Comparison of ENCODE assay signal across 2 fruit fly cellular contexts in the genomic region with DNA sequence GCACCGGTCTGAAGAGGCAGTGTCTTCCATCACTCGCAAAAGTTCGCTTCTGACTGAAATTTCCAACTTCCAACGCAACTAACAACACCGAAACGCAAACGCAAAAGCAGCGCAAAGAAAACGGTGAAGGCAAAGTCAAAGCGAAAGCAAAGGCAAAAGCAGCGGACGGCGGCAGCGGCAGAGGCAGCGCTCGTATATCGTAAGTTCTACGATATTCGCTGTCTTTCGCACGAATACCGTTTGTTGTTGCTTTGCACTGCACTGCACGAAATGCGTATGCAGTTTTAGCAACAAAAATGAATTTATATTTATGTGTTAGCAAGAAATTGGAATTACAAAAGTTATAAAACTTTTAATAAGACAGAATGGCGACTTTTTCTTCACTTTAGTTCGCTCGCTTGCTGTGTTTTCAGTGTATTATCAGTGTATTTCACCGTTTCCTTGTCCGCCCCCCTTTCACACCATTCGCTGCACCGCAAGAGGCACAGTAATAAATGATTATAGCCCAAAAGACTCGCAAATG.
TF ChIP-seq lines count a peak whose summit lies in the region.

A gene (minus strand): TSS at position 51 of the 523 bp plus-strand sequence.

TF ChIP-seq in whole organism, embryonic, 481 proteins besides CTCF, POLR2A, EP300 and RAD21 (continued from another document and continues in another):
- peak; percentile 78 for TF ChIP-seq eyg (GFP tag; optimal IDR thresholded peaks at IDR 0.05; lab: Kevin White, UChicago)
- peak; percentile 78 for TF ChIP-seq Side (GFP tag; optimal IDR thresholded peaks at IDR 0.05; lab: Kevin White, UChicago)
- no peak for TF ChIP-seq D (optimal IDR thresholded peaks at IDR 0.05; lab: Kevin White, UChicago)
- peak; percentile 86 for TF ChIP-seq D (GFP tag; optimal IDR thresholded peaks at IDR 0.05; lab: Kevin White, UChicago)
- TF ChIP-seq dm (GFP tag; optimal IDR thresholded peaks at IDR 0.05; lab: Kevin White, UChicago) = peak; percentile 57
- TF ChIP-seq br (optimal IDR thresholded peaks at IDR 0.05; lab: Kevin White, UChicago) = no peak
- peak; percentile 87 for TF ChIP-seq Ssrp (tag; optimal IDR thresholded peaks at IDR 0.05; lab: Kevin White, UChicago)
- peak; percentile 84 for TF ChIP-seq CG12391 (tag; optimal IDR thresholded peaks at IDR 0.05; lab: Kevin White, UChicago)
- no peak for TF ChIP-seq CG15479 (GFP tag; optimal IDR thresholded peaks at IDR 0.05; lab: Kevin White, UChicago)
- 0 out of 3 replicates have a peak, but pooled peaks have one; percentile 63 for TF ChIP-seq CG11560 (tag; IDR thresholded peaks at IDR 0.05; lab: Robert Waterston, UW)
- peak; percentile 78 for TF ChIP-seq caup (GFP tag; optimal IDR thresholded peaks at IDR 0.05; lab: Kevin White, UChicago; ENCODE audit: severe bottlenecking)
- peak; percentile 80 for TF ChIP-seq dmrt11E (tag; optimal IDR thresholded peaks at IDR 0.05; lab: Kevin White, UChicago)
- TF ChIP-seq CG9609 (GFP tag; optimal IDR thresholded peaks at IDR 0.05; lab: Kevin White, UChicago) = peak; percentile 71
- peak; percentile 89 for TF ChIP-seq CG6689 (GFP tag; IDR thresholded peaks at IDR 0.05; lab: Robert Waterston, UW)
- TF ChIP-seq CG6175 (GFP tag; IDR thresholded peaks at IDR 0.05; lab: Robert Waterston, UW) = peak; percentile 50; the same call in 1 of the 3 replicates
- no peak for TF ChIP-seq pan (optimal IDR thresholded peaks at IDR 0.05; lab: Kevin White, UChicago)
- peak in 1 of 2 experiments; percentile 87 for TF ChIP-seq pan (GFP tag; optimal IDR thresholded peaks at IDR 0.05 in 1 of 2, IDR thresholded peaks at IDR 0.05 in 1 of 2)
- peak; percentile 52 for TF ChIP-seq gcm2 (GFP tag; optimal IDR thresholded peaks at IDR 0.05; lab: Kevin White, UChicago)
- TF ChIP-seq GATAe (GFP tag; conservative IDR thresholded peaks at IDR 0.05; lab: Robert Waterston, UW) = peak; percentile 41; the same call in 1 of the 2 replicates
- TF ChIP-seq Mrtf (GFP tag; IDR thresholded peaks at IDR 0.05; lab: Robert Waterston, UW) = peak; percentile 73
- no peak for TF ChIP-seq Doc2 (GFP tag; IDR thresholded peaks at IDR 0.05; lab: Robert Waterston, UW)
- peak; percentile 57 for TF ChIP-seq CrebB (tag; optimal IDR thresholded peaks at IDR 0.05; lab: Kevin White, UChicago)
- TF ChIP-seq PHDP (tag; optimal IDR thresholded peaks at IDR 0.05; lab: Kevin White, UChicago) = peak; percentile 86
- TF ChIP-seq Tbp (GFP tag; optimal IDR thresholded peaks at IDR 0.05; lab: Kevin White, UChicago) = no peak
- peak in 1 of 2 experiments; percentile 80 for TF ChIP-seq Eip74EF (GFP tag; optimal IDR thresholded peaks at IDR 0.05; lab: Kevin White, UChicago)
- peak; percentile 45 for TF ChIP-seq CG14965 (GFP tag; optimal IDR thresholded peaks at IDR 0.05; lab: Kevin White, UChicago; ENCODE audit: borderline replicate concordance)
- TF ChIP-seq gce (GFP tag; IDR thresholded peaks at IDR 0.05; lab: Robert Waterston, UW) = peak; percentile 64; the same call in 2 of the 3 replicates
- TF ChIP-seq fru (optimal IDR thresholded peaks at IDR 0.05; lab: Kevin White, UChicago) = no peak
- peak; percentile 72 for TF ChIP-seq BtbVII (GFP tag; optimal IDR thresholded peaks at IDR 0.05; lab: Kevin White, UChicago)
- peak; percentile 89 for TF ChIP-seq gem (tag; optimal IDR thresholded peaks at IDR 0.05; lab: Kevin White, UChicago)
- peak; percentile 76 for TF ChIP-seq CG11093 (GFP tag; IDR thresholded peaks at IDR 0.05; lab: Robert Waterston, UW)
- peak; percentile 47; the same call in 1 of the 2 replicates for TF ChIP-seq Taf1 (GFP tag; IDR thresholded peaks at IDR 0.05; lab: Robert Waterston, UW)
- peak; percentile 52 for TF ChIP-seq CG12744 (GFP tag; optimal IDR thresholded peaks at IDR 0.05; lab: Kevin White, UChicago)
- peak; percentile 84 for TF ChIP-seq CG1603 (tag; optimal IDR thresholded peaks at IDR 0.05; lab: Kevin White, UChicago)
- TF ChIP-seq Max (GFP tag; optimal IDR thresholded peaks at IDR 0.05; lab: Kevin White, UChicago) = peak; percentile 62
- TF ChIP-seq stwl (tag; optimal IDR thresholded peaks at IDR 0.05; lab: Kevin White, UChicago) = peak; percentile 9
- TF ChIP-seq corto (GFP tag; optimal IDR thresholded peaks at IDR 0.05; lab: Kevin White, UChicago) = peak; percentile 4
- no peak for TF ChIP-seq CG17912 (GFP tag; optimal IDR thresholded peaks at IDR 0.05; lab: Kevin White, UChicago)
- peak; percentile 52 for TF ChIP-seq Myb (GFP tag; optimal IDR thresholded peaks at IDR 0.05; lab: Kevin White, UChicago)
- peak; percentile 64 for TF ChIP-seq scrt (GFP tag; optimal IDR thresholded peaks at IDR 0.05; lab: Kevin White, UChicago)
- TF ChIP-seq CG7928 (GFP tag; optimal IDR thresholded peaks at IDR 0.05; lab: Kevin White, UChicago) = peak; percentile 26
- no peak for TF ChIP-seq nau (GFP tag; optimal IDR thresholded peaks at IDR 0.05; lab: Kevin White, UChicago)
- TF ChIP-seq sna (GFP tag; IDR thresholded peaks at IDR 0.05; lab: Robert Waterston, UW; ENCODE audit: partially characterized antibody) = no peak
- peak; percentile 55 for TF ChIP-seq Vsx1 (GFP tag; optimal IDR thresholded peaks at IDR 0.05; lab: Kevin White, UChicago)
- peak; percentile 18 for TF ChIP-seq lbe (GFP tag; optimal IDR thresholded peaks at IDR 0.05; lab: Kevin White, UChicago)
- TF ChIP-seq fd3F (GFP tag; optimal IDR thresholded peaks at IDR 0.05; lab: Kevin White, UChicago) = peak; percentile 59
- TF ChIP-seq CG12236 (GFP tag; optimal IDR thresholded peaks at IDR 0.05; lab: Kevin White, UChicago) = peak; percentile 62
- peak; percentile 40 for TF ChIP-seq CG13123 (GFP tag; optimal IDR thresholded peaks at IDR 0.05; lab: Kevin White, UChicago)
- TF ChIP-seq her (GFP tag; optimal IDR thresholded peaks at IDR 0.05; lab: Kevin White, UChicago) = peak; percentile 66
- TF ChIP-seq oc (tag; optimal IDR thresholded peaks at IDR 0.05; lab: Kevin White, UChicago) = peak; percentile 84
- TF ChIP-seq CG10543 (GFP tag; optimal IDR thresholded peaks at IDR 0.05; lab: Kevin White, UChicago) = peak; percentile 43
- peak; percentile 65 for TF ChIP-seq CG13775 (GFP tag; optimal IDR thresholded peaks at IDR 0.05; lab: Kevin White, UChicago)
- peak; percentile 78 for TF ChIP-seq ERR (GFP tag; optimal IDR thresholded peaks at IDR 0.05; lab: Kevin White, UChicago)
- TF ChIP-seq pros (GFP tag; optimal IDR thresholded peaks at IDR 0.05; lab: Kevin White, UChicago) = no peak
- peak; percentile 90 for TF ChIP-seq lab (GFP tag; optimal IDR thresholded peaks at IDR 0.05; lab: Kevin White, UChicago)
- peak; percentile 86 for TF ChIP-seq chm (GFP tag; IDR thresholded peaks at IDR 0.05; lab: Robert Waterston, UW)
- TF ChIP-seq Atf-2 (GFP tag; optimal IDR thresholded peaks at IDR 0.05; lab: Kevin White, UChicago) = peak; percentile 66
- peak; percentile 76 for TF ChIP-seq bcd (GFP tag; optimal IDR thresholded peaks at IDR 0.05; lab: Kevin White, UChicago)
- peak; percentile 64 for TF ChIP-seq tio (GFP tag; optimal IDR thresholded peaks at IDR 0.05; lab: Kevin White, UChicago)
- peak; percentile 76 for TF ChIP-seq odd (GFP tag; optimal IDR thresholded peaks at IDR 0.05; lab: Kevin White, UChicago)
- peak; percentile 18 for TF ChIP-seq CG9876 (GFP tag; optimal IDR thresholded peaks at IDR 0.05; lab: Kevin White, UChicago)

TF ChIP-seq in whole organism, prepupa, 60 proteins besides CTCF, POLR2A, EP300 and RAD21 (continued from another document):
- TF ChIP-seq Hr39 (GFP tag; optimal IDR thresholded peaks at IDR 0.05; lab: Kevin White, UChicago) (peak; percentile 59), CG6792 (GFP tag; optimal IDR thresholded peaks at IDR 0.05; lab: Kevin White, UChicago) (peak; percentile 57), CG6163 (GFP tag; IDR thresholded peaks at IDR 0.05; lab: Robert Waterston, UW) (peak; percentile 90), CG10669 (GFP tag; optimal IDR thresholded peaks at IDR 0.05; lab: Kevin White, UChicago) (peak; percentile 66), Eip93F (GFP tag; optimal IDR thresholded peaks at IDR 0.05; lab: Kevin White, UChicago) (no peak), CG11902 (GFP tag; optimal IDR thresholded peaks at IDR 0.05; lab: Kevin White, UChicago) (peak; percentile 29), CG10631 (GFP tag; optimal IDR thresholded peaks at IDR 0.05; lab: Kevin White, UChicago) (peak; percentile 74), cyc (GFP tag; optimal IDR thresholded peaks at IDR 0.05; lab: Kevin White, UChicago) (peak; percentile 57), CG4318 (GFP tag; optimal IDR thresholded peaks at IDR 0.05; lab: Kevin White, UChicago) (peak; percentile 62), spab (GFP tag; optimal IDR thresholded peaks at IDR 0.05; lab: Kevin White, UChicago) (peak; percentile 64), CG9139 (GFP tag; optimal IDR thresholded peaks at IDR 0.05; lab: Kevin White, UChicago) (peak; percentile 52)
